Worm (Caenorhabditis elegans): Measurements from ENCODE around the gene lin-14.

lin-14 gene

ce11 chrX:11472407-11472806 lies 7.0 kb downstream of the lin-14 start:
- TF ChIP-seq nhr-237 (tag; optimal IDR thresholded peaks at IDR 0.05): no peak
- no peak for TF ChIP-seq lin-39 (tag; optimal IDR thresholded peaks at IDR 0.05)
- no peak for TF ChIP-seq pqm-1 (tag; optimal IDR thresholded peaks at IDR 0.05)
- TF ChIP-seq fos-1 (tag; optimal IDR thresholded peaks at IDR 0.05): no peak
- TF ChIP-seq nhr-43 (tag; optimal IDR thresholded peaks at IDR 0.05; ENCODE audit: poor library complexity, severe bottlenecking): no peak
- TF ChIP-seq nhr-77 (tag; optimal IDR thresholded peaks at IDR 0.05): no peak
- no peak for TF ChIP-seq ztf-4 (tag; optimal IDR thresholded peaks at IDR 0.05)
- no peak for TF ChIP-seq tbx-2 (tag; optimal IDR thresholded peaks at IDR 0.05)
- TF ChIP-seq aly-2 (tag; optimal IDR thresholded peaks at IDR 0.05): no peak
- no peak for TF ChIP-seq egl-5 (tag; optimal IDR thresholded peaks at IDR 0.05)
- peak; percentile 32 for TF ChIP-seq pha-4 (tag; optimal IDR thresholded peaks at IDR 0.05)
- no peak for TF ChIP-seq jun-1 (tag; optimal IDR thresholded peaks at IDR 0.05)
- TF ChIP-seq nfya-1 (tag; optimal IDR thresholded peaks at IDR 0.05; ENCODE audit: insufficient read depth): peak; percentile 57
- no peak for TF ChIP-seq skn-1 (tag; optimal IDR thresholded peaks at IDR 0.05)
- no peak for TF ChIP-seq ceh-28 (tag; optimal IDR thresholded peaks at IDR 0.05)
- TF ChIP-seq nhr-12 (tag; optimal IDR thresholded peaks at IDR 0.05): no peak

DNA sequence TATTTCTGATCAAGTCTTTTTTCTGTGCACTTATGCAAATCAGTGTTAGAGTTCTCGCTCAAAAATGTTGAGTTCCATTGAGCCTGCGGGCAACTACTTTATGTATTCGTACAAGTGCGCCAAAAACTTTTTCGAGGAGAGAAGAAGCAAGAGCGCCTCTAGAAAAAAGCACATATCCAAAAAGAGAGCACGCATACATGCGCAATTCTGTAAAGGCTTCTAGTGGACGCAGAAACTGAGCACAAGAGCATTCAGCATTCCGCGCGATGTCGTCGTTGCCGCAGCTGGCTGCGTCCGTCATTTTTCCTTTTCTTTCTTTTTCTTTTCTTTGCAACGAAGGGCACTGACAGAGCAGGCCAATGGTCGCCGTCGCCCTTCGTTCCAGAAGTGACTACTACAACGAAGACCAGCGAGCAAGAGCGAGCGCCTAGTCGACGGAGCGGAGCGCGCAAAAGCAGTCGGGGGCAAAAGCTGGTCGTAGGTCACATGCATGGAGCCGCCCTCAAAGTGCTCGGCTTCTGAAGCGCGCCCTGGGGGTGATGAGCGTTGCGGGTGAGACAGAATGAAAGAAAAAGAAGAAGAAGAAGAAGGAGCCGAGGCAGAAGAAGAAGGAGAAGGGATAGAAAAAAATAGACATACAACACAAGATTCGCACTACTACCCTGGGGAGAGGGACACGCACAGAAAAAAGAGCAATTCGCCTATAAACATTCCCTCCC lies 7.8 kb downstream of the lin-14 start:
- TF ChIP-seq fkh-2 (tag; optimal IDR thresholded peaks at IDR 0.05): peak; percentile 29
- no peak for TF ChIP-seq ztf-4 (tag; optimal IDR thresholded peaks at IDR 0.05)
- no peak for TF ChIP-seq ceh-16 (tag; optimal IDR thresholded peaks at IDR 0.05)
- no peak for TF ChIP-seq daf-12 (tag; optimal IDR thresholded peaks at IDR 0.05)
- TF ChIP-seq egl-27 (tag; optimal IDR thresholded peaks at IDR 0.05): no peak
- TF ChIP-seq jun-1 (tag; optimal IDR thresholded peaks at IDR 0.05): peak; percentile 34
- no peak for TF ChIP-seq nhr-28 (tag; optimal IDR thresholded peaks at IDR 0.05)
- peak; percentile 93 for TF ChIP-seq nfya-1 (tag; optimal IDR thresholded peaks at IDR 0.05; ENCODE audit: insufficient read depth)
- TF ChIP-seq nhr-76 (tag; optimal IDR thresholded peaks at IDR 0.05): no peak
- peak; percentile 12 for TF ChIP-seq lin-39 (tag; optimal IDR thresholded peaks at IDR 0.05)
- TF ChIP-seq pha-4 (tag; optimal IDR thresholded peaks at IDR 0.05): no peak
- no peak for TF ChIP-seq elt-2 (tag; optimal IDR thresholded peaks at IDR 0.05)
- TF ChIP-seq unc-62 (GFP tag; optimal IDR thresholded peaks at IDR 0.05): no peak
- peak; percentile 63 for TF ChIP-seq tbx-2 (tag; optimal IDR thresholded peaks at IDR 0.05)
- TF ChIP-seq hmg-11 (tag; optimal IDR thresholded peaks at IDR 0.05): peak; percentile 69
- TF ChIP-seq sea-2 (GFP tag; optimal IDR thresholded peaks at IDR 0.05): no peak
- no peak for TF ChIP-seq ceh-82 (tag; optimal IDR thresholded peaks at IDR 0.05)
- TF ChIP-seq R02D3.7 (tag; optimal IDR thresholded peaks at IDR 0.05): no peak
- no peak for TF ChIP-seq nhr-67 (tag; optimal IDR thresholded peaks at IDR 0.05)
- peak; percentile 3 for TF ChIP-seq egl-5 (tag; optimal IDR thresholded peaks at IDR 0.05)
- TF ChIP-seq zag-1 (tag; optimal IDR thresholded peaks at IDR 0.05): peak; percentile 56
- TF ChIP-seq ceh-28 (tag; optimal IDR thresholded peaks at IDR 0.05): no peak
- TF ChIP-seq unc-39 (tag; optimal IDR thresholded peaks at IDR 0.05): no peak
- TF ChIP-seq lin-15B (tag; optimal IDR thresholded peaks at IDR 0.05): no peak
- TF ChIP-seq nhr-23 (tag; optimal IDR thresholded peaks at IDR 0.05): no peak
- TF ChIP-seq lsy-12 (tag; optimal IDR thresholded peaks at IDR 0.05): peak; percentile 51
- no peak for TF ChIP-seq nhr-12 (tag; optimal IDR thresholded peaks at IDR 0.05)
- no peak for TF ChIP-seq nhr-25 (tag; optimal IDR thresholded peaks at IDR 0.05)
- no peak for TF ChIP-seq nhr-11 (tag; optimal IDR thresholded peaks at IDR 0.05)
- peak; percentile 47 for TF ChIP-seq skn-1 (tag; optimal IDR thresholded peaks at IDR 0.05)
- TF ChIP-seq fos-1 (tag; optimal IDR thresholded peaks at IDR 0.05): no peak
- peak; percentile 44 for TF ChIP-seq ama-1 (optimal IDR thresholded peaks at IDR 0.05)
- no peak for TF ChIP-seq fkh-10 (GFP tag; optimal IDR thresholded peaks at IDR 0.05)
- peak; percentile 2 for TF ChIP-seq elt-1 (tag; optimal IDR thresholded peaks at IDR 0.05)
- no peak for TF ChIP-seq ZK546.5 (tag; optimal IDR thresholded peaks at IDR 0.05)
- peak; percentile 7 for TF ChIP-seq mdl-1 (tag; optimal IDR thresholded peaks at IDR 0.05)
- no peak for TF ChIP-seq nhr-43 (tag; optimal IDR thresholded peaks at IDR 0.05; ENCODE audit: poor library complexity, severe bottlenecking)
- TF ChIP-seq aly-2 (tag; optimal IDR thresholded peaks at IDR 0.05): no peak

Data from whole organism, L3 larva.